Worm (Caenorhabditis elegans) whole organism, midembryonic: ENCODE data around the gene nuo-4.

Experiments used
- T22C8.4 ChIP-seq: fragments of 200-800 bp; sonication (Bioruptor generic); IDR thresholded peaks from 2 replicates; pipeline ENCODE4 v1.3.6; 2022; ENCODE audit warnings: missing genetic modification characterization, missing compliant biosample characterization
- cog-1 ChIP-seq: sonication (generic microtip); optimal IDR thresholded peaks from 2 replicates; lab custom pipeline; 2016; ENCODE audit warnings: missing genetic modification characterization, missing compliant biosample characterization
- flt-1 ChIP-seq: fragments of 200-800 bp; sonication (Bioruptor generic); IDR thresholded peaks from 2 replicates; pipeline ENCODE4 v1.3.6; 2022; ENCODE audit warnings: missing genetic modification characterization, missing compliant biosample characterization
- klf-2 ChIP-seq: fragments of 200-800 bp; sonication (Bioruptor generic); conservative IDR thresholded peaks from 2 replicates; pipeline ENCODE4 v1.3.6; 2022; ENCODE audit warnings: missing genetic modification reagents, missing genetic modification characterization, missing compliant biosample characterization
- med-1 ChIP-seq: sonication (generic microtip); optimal IDR thresholded peaks from 2 replicates; lab custom pipeline; 2017; ENCODE audit warnings: missing genetic modification characterization, mild to moderate bottlenecking, missing compliant biosample characterization, antibody characterized with exemption, missing genetic modification reagents; ENCODE audit not compliant: insufficient read depth
- ref-1 ChIP-seq: fragments of 200-800 bp; sonication (Bioruptor generic); conservative IDR thresholded peaks from 2 replicates; pipeline ENCODE4 v1.3.6; 2022; ENCODE audit warnings: missing genetic modification reagents, missing genetic modification characterization, missing compliant biosample characterization
- tab-1 ChIP-seq: fragments of 200-800 bp; sonication (Bioruptor generic); IDR thresholded peaks from 2 replicates; pipeline ENCODE4 v1.3.6; 2022; ENCODE audit warnings: missing genetic modification characterization, missing compliant biosample characterization
- ztf-23 ChIP-seq: fragments of 200-800 bp; sonication (Bioruptor generic); IDR thresholded peaks from 2 replicates; pipeline ENCODE4 v1.3.6; 2022; ENCODE audit warnings: missing genetic modification reagents, missing genetic modification characterization, missing compliant biosample characterization
- ztf-29 ChIP-seq: fragments of 200-800 bp; sonication (Bioruptor generic); IDR thresholded peaks from 2 replicates; pipeline ENCODE4 v1.3.6; 2022; ENCODE audit warnings: missing genetic modification reagents, missing genetic modification characterization, missing compliant biosample characterization

Gene nuo-4

DNA sequence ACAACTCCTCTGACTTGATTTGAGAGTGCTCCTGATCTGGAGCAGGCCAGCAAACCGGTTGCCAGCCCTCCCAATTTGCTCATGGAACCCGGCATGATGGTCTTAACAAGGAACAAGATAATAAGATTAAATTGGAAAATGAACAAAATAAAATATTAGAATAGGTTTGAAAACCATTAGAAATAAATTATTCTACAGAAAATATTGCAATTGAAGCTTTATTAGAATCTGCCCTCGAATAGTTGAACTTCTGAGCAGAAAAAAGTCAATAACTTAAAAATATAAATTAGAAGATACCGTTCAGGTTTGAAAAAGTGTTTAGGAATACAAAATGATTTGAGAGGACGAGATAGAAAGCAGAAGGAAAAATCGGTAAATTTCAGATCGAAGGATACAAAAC is at the start of gene nuo-4:
TSS of gene nuo-4 (minus strand) at position 101 of the 400 bp plus-strand sequence.
- TF ChIP-seq flt-1 (0 out of 2 replicates have a peak, but pooled peaks have one; percentile 38), ztf-23 (no peak)

DNA sequence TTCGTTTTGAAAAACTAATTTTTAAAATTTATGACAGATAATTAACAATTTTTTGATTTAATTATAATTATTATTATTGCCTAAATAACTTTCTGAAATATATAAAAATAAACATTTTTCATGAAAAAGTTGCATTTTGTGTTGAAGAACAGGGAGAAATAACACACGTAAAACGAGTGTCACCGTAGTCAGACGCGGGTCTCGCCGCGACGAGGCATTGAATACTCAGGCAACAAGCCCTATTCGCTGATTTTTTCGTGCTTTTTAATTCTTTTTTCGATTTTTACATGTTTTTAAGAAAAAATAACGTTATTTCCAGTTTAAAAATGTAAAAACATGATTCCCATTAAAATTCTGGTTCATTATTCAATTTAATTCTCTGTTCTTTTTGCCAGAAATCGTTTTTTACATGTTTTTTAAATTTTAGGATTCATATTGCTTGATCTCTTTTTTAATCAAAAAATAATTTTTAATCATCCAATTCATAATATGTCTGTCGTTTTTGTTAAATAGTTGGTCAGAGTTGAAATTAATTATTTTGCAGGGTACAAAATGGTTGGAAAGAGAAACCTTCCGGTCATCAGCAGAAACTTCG is 49.4 kb upstream of the nuo-4 start, which contains the start of gene rpl-6:
TSS of gene rpl-6 (plus strand) at position 545 of the 595 bp plus-strand sequence.
- TF ChIP-seq flt-1, result 0 out of 2 replicates have a peak, but pooled peaks have one; percentile 13
- TF ChIP-seq cog-1 (tag; lab: Kevin White, UChicago), result peak; percentile 66
- no peak for TF ChIP-seq med-1
- no peak for TF ChIP-seq klf-2 (GFP tag; lab: Robert Waterston, UW)
- TF ChIP-seq ztf-29 (GFP tag; lab: Robert Waterston, UW), result peak; percentile 61; the same call in 1 of the 2 replicates
- no peak for TF ChIP-seq T22C8.4 (GFP tag; lab: Robert Waterston, UW)
- TF ChIP-seq ztf-23, result 0 out of 2 replicates have a peak, but pooled peaks have one; percentile 28
- TF ChIP-seq tab-1 (GFP tag; lab: Robert Waterston, UW), result no peak
- no peak for TF ChIP-seq ref-1 (GFP tag; lab: Robert Waterston, UW)

ce11 chrIII:7203130-7203775 is 44.6 kb upstream of the nuo-4 start:
- TF ChIP-seq ref-1 (GFP tag; lab: Robert Waterston, UW), result no peak
- no peak for TF ChIP-seq ztf-23
- no peak for TF ChIP-seq klf-2 (GFP tag; lab: Robert Waterston, UW)
- TF ChIP-seq med-1, result no peak

- TF ChIP-seq ref-1 (GFP tag; lab: Robert Waterston, UW) (no peak), flt-1 (no peak), ztf-29 (GFP tag; lab: Robert Waterston, UW) (peak; percentile 31; the same call in 1 of the 2 replicates), klf-2 (GFP tag; lab: Robert Waterston, UW) (no peak)
Observed at ce11 chrIII:7201378-7202256, 43.0 kb upstream of the nuo-4 start, which contains the start of gene dpy-31. dpy-31 (plus strand) TSS chrIII:7202206.

DNA sequence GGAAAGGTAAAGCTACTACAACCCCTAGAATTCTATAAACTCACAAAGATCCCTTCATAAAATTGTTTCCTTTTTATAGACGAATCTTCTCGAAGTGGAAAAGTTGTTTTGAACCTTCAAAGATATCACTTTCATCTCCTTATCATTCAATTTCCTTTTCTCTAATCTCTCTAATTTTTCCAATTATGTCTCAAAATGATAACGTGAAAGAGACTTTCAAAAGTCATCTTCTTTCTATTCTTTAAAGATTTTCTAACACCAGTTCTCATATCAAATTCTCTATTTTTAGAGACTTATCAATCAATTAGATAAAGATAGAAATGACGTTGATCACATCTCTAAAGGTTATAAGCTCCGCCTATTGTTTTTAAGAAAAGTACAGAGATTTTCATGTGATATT is 40.9 kb upstream of the nuo-4 start:
- TF ChIP-seq klf-2 (GFP tag; lab: Robert Waterston, UW), result no peak
- TF ChIP-seq med-1, result no peak
- TF ChIP-seq tab-1 (GFP tag; lab: Robert Waterston, UW), result no peak
- no peak for TF ChIP-seq flt-1
- TF ChIP-seq ztf-29 (GFP tag; lab: Robert Waterston, UW), result no peak
- no peak for TF ChIP-seq ztf-23
- TF ChIP-seq T22C8.4 (GFP tag; lab: Robert Waterston, UW), result no peak
- TF ChIP-seq ref-1 (GFP tag; lab: Robert Waterston, UW), result no peak
- TF ChIP-seq cog-1 (tag; lab: Kevin White, UChicago), result no peak

- no peak for TF ChIP-seq ztf-29 (GFP tag; lab: Robert Waterston, UW)
- TF ChIP-seq klf-2 (GFP tag; lab: Robert Waterston, UW), result peak; percentile 71; the same call in 1 of the 2 replicates
- TF ChIP-seq flt-1, result peak; percentile 84
- peak; percentile 52 for TF ChIP-seq cog-1 (tag; lab: Kevin White, UChicago)
- no peak for TF ChIP-seq ref-1 (GFP tag; lab: Robert Waterston, UW)
- no peak; the same call in 1 of the 2 replicates for TF ChIP-seq T22C8.4 (GFP tag; lab: Robert Waterston, UW)
- no peak for TF ChIP-seq med-1
- TF ChIP-seq tab-1 (GFP tag; lab: Robert Waterston, UW), result no peak
- peak; percentile 74 for TF ChIP-seq ztf-23
Observed at ce11 chrIII:7198838-7199237, 40.2 kb upstream of the nuo-4 start, which contains the start of gene pfd-5. pfd-5 (minus strand) TSS chrIII:7198884.

DNA sequence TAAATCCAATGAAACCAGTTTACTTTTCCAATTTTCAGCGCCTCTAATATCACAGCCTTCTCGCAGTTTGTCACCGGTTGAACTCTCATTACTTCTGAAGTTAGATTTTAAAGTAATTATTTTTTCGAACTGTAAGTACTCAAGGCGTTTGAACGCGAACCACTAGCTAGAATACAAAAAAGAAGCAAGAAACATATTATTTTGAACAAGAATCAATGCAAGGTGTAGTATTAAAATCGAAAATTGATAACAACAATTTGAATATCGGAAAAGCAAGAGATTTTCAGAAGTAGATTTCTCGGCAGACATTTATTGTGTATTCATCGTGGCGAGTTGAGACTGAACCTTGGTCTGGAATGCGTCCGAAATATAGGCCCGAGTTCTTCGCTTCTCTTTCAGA is 39.4 kb upstream of the nuo-4 start, which contains the start of gene exos-9:
TSS of gene exos-9 (minus strand) at position 101 of the 400 bp plus-strand sequence.
- TF ChIP-seq tab-1 (GFP tag; lab: Robert Waterston, UW) (no peak), klf-2 (GFP tag; lab: Robert Waterston, UW) (no peak), T22C8.4 (GFP tag; lab: Robert Waterston, UW) (no peak), flt-1 (no peak), cog-1 (tag; lab: Kevin White, UChicago) (no peak), ref-1 (GFP tag; lab: Robert Waterston, UW) (no peak), med-1 (no peak), ztf-23 (no peak), ztf-29 (GFP tag; lab: Robert Waterston, UW) (no peak)

ce11 chrIII:7195325-7195724 is 36.7 kb upstream of the nuo-4 start, which contains the start of gene F37C12.18:
F37C12.18 (minus strand) TSS chrIII:7195425.
- TF ChIP-seq med-1, result no peak
- no peak for TF ChIP-seq klf-2 (GFP tag; lab: Robert Waterston, UW)
- no peak for TF ChIP-seq cog-1 (tag; lab: Kevin White, UChicago)
- no peak for TF ChIP-seq flt-1
- no peak for TF ChIP-seq T22C8.4 (GFP tag; lab: Robert Waterston, UW)

DNA sequence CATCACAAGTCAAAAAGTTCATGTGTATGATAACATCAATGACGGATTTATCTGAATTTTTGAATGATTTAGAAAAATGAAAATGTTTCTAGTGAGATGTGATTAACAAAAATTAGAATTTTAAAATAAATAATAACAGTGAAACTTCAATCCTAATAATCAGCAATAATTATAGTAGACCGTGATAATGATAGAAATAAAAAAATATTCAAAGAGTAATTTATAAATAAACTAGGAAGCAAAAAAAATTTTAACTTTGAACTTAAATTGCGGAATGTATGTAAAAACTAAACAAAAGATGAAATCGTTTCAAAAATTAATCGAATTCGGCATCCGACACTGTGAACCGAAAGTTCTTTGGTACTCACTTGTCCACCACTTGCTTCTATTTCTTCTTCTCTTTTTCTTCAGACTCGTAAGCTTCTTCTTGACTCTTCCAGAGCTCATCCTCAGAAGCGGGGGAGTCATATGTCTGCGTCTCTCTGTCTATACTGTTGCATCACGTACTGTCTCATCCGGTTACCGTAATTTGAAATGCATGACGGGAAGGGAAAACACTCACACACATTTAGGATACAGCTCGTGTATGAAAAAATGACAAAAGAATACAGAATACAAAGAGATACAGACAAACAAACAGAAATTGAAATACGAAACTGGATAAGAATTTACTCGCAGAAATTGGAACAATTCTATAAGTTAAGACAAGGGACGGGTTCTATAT is 34.5 kb upstream of the nuo-4 start, which contains the start of gene mec-14:
TSS of gene mec-14 (minus strand) at position 51 of the 724 bp plus-strand sequence.
- TF ChIP-seq flt-1 (no peak), ref-1 (GFP tag; lab: Robert Waterston, UW) (no peak), ztf-29 (GFP tag; lab: Robert Waterston, UW) (no peak), klf-2 (GFP tag; lab: Robert Waterston, UW) (no peak)
